Worm (Caenorhabditis elegans) whole organism, L3 larva: Measurements from ENCODE around the gene srg-32.

ENCODE experiments used
- R02D3.7 ChIP-seq: fragments of 150-350 bp; optimal IDR thresholded peaks from 2 replicates; lab custom pipeline; 2014; ENCODE audit warnings: missing biosample characterization, missing genetic modification characterization
- aly-2 ChIP-seq: fragments of 150-350 bp; optimal IDR thresholded peaks from 2 replicates; lab custom pipeline; 2014; ENCODE audit warnings: missing biosample characterization, missing genetic modification characterization
- ama-1 ChIP-seq: fragments of 150-350 bp; optimal IDR thresholded peaks from 2 replicates; lab custom pipeline; 2018
- ceh-28 ChIP-seq: fragments of 150-350 bp; optimal IDR thresholded peaks from 2 replicates; lab custom pipeline; 2014; ENCODE audit warnings: missing biosample characterization, missing genetic modification reagents, missing genetic modification characterization
- ceh-82 ChIP-seq: fragments of 150-350 bp; optimal IDR thresholded peaks from 2 replicates; lab custom pipeline; 2014; ENCODE audit warnings: missing biosample characterization, missing genetic modification characterization
- ceh-9 ChIP-seq: sonication (generic microtip); optimal IDR thresholded peaks from 2 replicates; lab custom pipeline; 2018; ENCODE audit warnings: missing biosample characterization, missing genetic modification characterization
- daf-12 ChIP-seq: fragments of 150-350 bp; optimal IDR thresholded peaks from 2 replicates; lab custom pipeline; 2014; ENCODE audit warnings: missing biosample characterization, missing genetic modification reagents, missing genetic modification characterization
- egl-27 ChIP-seq: sonication (generic microtip); optimal IDR thresholded peaks from 4 replicates; lab custom pipeline; 2017; ENCODE audit warnings: missing biosample characterization, missing genetic modification reagents, missing genetic modification characterization
- elt-1 ChIP-seq: fragments of 150-350 bp; optimal IDR thresholded peaks from 2 replicates; lab custom pipeline; 2014; ENCODE audit warnings: missing biosample characterization, missing genetic modification characterization
- elt-3 ChIP-seq, 3 experiments: fragments of 150-350 bp in 1 of 3; sonication (generic microtip) in 2 of 3; optimal IDR thresholded peaks; 2 replicates in 2 of 3; 4 replicates in 1 of 3; lab custom pipeline; 2014 to 2017; ENCODE audit warnings: missing biosample characterization in 3 of 3, missing genetic modification characterization in 3 of 3
- eor-1 ChIP-seq, 2 experiments: fragments of 150-350 bp; optimal IDR thresholded peaks; 2 replicates each; lab custom pipeline; 2014 to 2018; ENCODE audit warnings: missing biosample characterization in 2 of 2, missing genetic modification characterization in 2 of 2
- fkh-10 ChIP-seq: sonication (generic microtip); optimal IDR thresholded peaks from 2 replicates; lab custom pipeline; 2017; ENCODE audit warnings: missing biosample characterization, missing genetic modification reagents, missing genetic modification characterization
- fkh-2 ChIP-seq: fragments of 150-350 bp; optimal IDR thresholded peaks from 2 replicates; lab custom pipeline; 2014; ENCODE audit warnings: missing biosample characterization, missing genetic modification reagents, missing genetic modification characterization
- fos-1 ChIP-seq: fragments of 150-350 bp; optimal IDR thresholded peaks from 2 replicates; lab custom pipeline; 2014; ENCODE audit warnings: missing biosample characterization, missing genetic modification characterization
- hmg-11 ChIP-seq: sonication (generic microtip); optimal IDR thresholded peaks from 2 replicates; lab custom pipeline; 2016; ENCODE audit warnings: missing genetic modification characterization, missing compliant biosample characterization
- lin-39 ChIP-seq: fragments of 150-350 bp; optimal IDR thresholded peaks from 2 replicates; lab custom pipeline; 2018; ENCODE audit warnings: missing biosample characterization, missing genetic modification reagents, missing genetic modification characterization
- lsy-12 ChIP-seq: sonication (generic microtip); optimal IDR thresholded peaks from 2 replicates; lab custom pipeline; 2016; ENCODE audit warnings: mild to moderate bottlenecking, missing genetic modification characterization, missing compliant biosample characterization
- mdl-1 ChIP-seq: fragments of 150-350 bp; optimal IDR thresholded peaks from 2 replicates; lab custom pipeline; 2014; ENCODE audit warnings: missing biosample characterization, missing genetic modification characterization
- mml-1 ChIP-seq: fragments of 150-350 bp; sonication (generic microtip); optimal IDR thresholded peaks from 3 replicates; lab custom pipeline; 2014; ENCODE audit warnings: missing biosample characterization, missing genetic modification characterization
- nfya-1 ChIP-seq: sonication (generic microtip); optimal IDR thresholded peaks from 2 replicates; lab custom pipeline; 2017; ENCODE audit warnings: missing genetic modification characterization, mild to moderate bottlenecking, missing compliant biosample characterization, antibody characterized with exemption, moderate library complexity; ENCODE audit not compliant: insufficient read depth
- nhr-11 ChIP-seq: fragments of 150-350 bp; optimal IDR thresholded peaks from 2 replicates; lab custom pipeline; 2014; ENCODE audit warnings: missing biosample characterization, missing genetic modification characterization
- nhr-23 ChIP-seq: fragments of 150-350 bp; optimal IDR thresholded peaks from 2 replicates; lab custom pipeline; 2014; ENCODE audit warnings: missing biosample characterization, missing genetic modification reagents, missing genetic modification characterization
- nhr-28 ChIP-seq: fragments of 150-350 bp; optimal IDR thresholded peaks from 2 replicates; lab custom pipeline; 2014; ENCODE audit warnings: missing biosample characterization, missing genetic modification characterization
- nhr-43 ChIP-seq: sonication (generic microtip); optimal IDR thresholded peaks from 2 replicates; lab custom pipeline; 2016; ENCODE audit warnings: mild to moderate bottlenecking, missing genetic modification characterization, missing compliant biosample characterization; ENCODE audit not compliant: poor library complexity, severe bottlenecking
- nhr-67 ChIP-seq: fragments of 150-350 bp; optimal IDR thresholded peaks from 2 replicates; lab custom pipeline; 2014; ENCODE audit warnings: missing biosample characterization, missing genetic modification characterization
- nhr-76 ChIP-seq: fragments of 150-350 bp; sonication (generic microtip); optimal IDR thresholded peaks from 5 replicates; lab custom pipeline; 2014; ENCODE audit warnings: missing biosample characterization, missing genetic modification characterization
- nhr-77 ChIP-seq: fragments of 150-350 bp; optimal IDR thresholded peaks from 2 replicates; lab custom pipeline; 2014; ENCODE audit warnings: missing biosample characterization, missing genetic modification characterization
- pha-4 ChIP-seq: fragments of 150-350 bp; optimal IDR thresholded peaks from 2 replicates; lab custom pipeline; 2014; ENCODE audit warnings: missing biosample characterization, missing genetic modification reagents, missing genetic modification characterization
- pqm-1 ChIP-seq: fragments of 150-350 bp; optimal IDR thresholded peaks from 2 replicates; lab custom pipeline; 2017; ENCODE audit warnings: missing biosample characterization, missing genetic modification characterization, inconsistent platforms
- snpc-4 ChIP-seq: fragments of 150-350 bp; optimal IDR thresholded peaks from 2 replicates; lab custom pipeline; 2014; ENCODE audit warnings: missing biosample characterization, missing genetic modification characterization
- tbx-2 ChIP-seq: sonication (generic microtip); optimal IDR thresholded peaks from 2 replicates; lab custom pipeline; 2016; ENCODE audit warnings: mild to moderate bottlenecking, missing genetic modification characterization, missing compliant biosample characterization
- unc-39 ChIP-seq: sonication (generic microtip); optimal IDR thresholded peaks from 4 replicates; lab custom pipeline; 2017; ENCODE audit warnings: missing biosample characterization, missing genetic modification characterization
- unc-62 ChIP-seq: fragments of 150-350 bp; sonication (generic microtip); optimal IDR thresholded peaks from 4 replicates; lab custom pipeline; 2014; ENCODE audit warnings: missing biosample characterization, missing genetic modification reagents, missing genetic modification characterization
- zag-1 ChIP-seq: fragments of 150-350 bp; optimal IDR thresholded peaks from 2 replicates; lab custom pipeline; 2014; ENCODE audit warnings: missing biosample characterization, missing genetic modification characterization
- ztf-11 ChIP-seq: fragments of 150-350 bp; optimal IDR thresholded peaks from 2 replicates; lab custom pipeline; 2014; ENCODE audit warnings: missing biosample characterization, missing genetic modification characterization
- ztf-4 ChIP-seq: fragments of 150-350 bp; optimal IDR thresholded peaks from 2 replicates; lab custom pipeline; 2014; ENCODE audit warnings: missing biosample characterization, missing genetic modification characterization

srg-32 gene

DNA sequence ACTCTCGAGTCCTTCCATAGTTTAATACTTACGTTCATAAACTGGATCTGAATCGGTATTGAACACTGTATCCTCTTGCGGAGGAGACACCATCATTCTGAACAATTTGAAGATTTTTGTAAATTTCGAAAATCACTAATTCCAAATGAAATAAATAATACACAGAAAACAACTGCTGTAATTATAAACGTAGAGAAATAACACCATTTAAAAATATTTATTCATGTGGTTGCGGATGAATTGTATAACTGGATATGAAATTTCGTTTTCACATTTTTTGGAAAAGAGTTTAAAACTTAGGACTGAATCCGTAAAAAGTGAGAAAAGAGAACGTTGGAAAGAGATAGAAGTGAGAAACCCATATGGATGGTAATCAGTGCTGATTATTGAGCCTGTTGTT, 10.4 kb downstream of the srg-32 start, which contains the start of gene mics-1:
Gene mics-1, minus strand, starts transcription at position 101 of the 400 bp plus-strand sequence.
- TF ChIP-seq nhr-23 (tag; lab: Kevin White, UChicago) (no peak), nhr-67 (tag; lab: Kevin White, UChicago) (no peak), ztf-11 (tag; lab: Kevin White, UChicago) (no peak), ceh-82 (tag; lab: Kevin White, UChicago) (no peak), pha-4 (tag; lab: Kevin White, UChicago) (no peak)

DNA sequence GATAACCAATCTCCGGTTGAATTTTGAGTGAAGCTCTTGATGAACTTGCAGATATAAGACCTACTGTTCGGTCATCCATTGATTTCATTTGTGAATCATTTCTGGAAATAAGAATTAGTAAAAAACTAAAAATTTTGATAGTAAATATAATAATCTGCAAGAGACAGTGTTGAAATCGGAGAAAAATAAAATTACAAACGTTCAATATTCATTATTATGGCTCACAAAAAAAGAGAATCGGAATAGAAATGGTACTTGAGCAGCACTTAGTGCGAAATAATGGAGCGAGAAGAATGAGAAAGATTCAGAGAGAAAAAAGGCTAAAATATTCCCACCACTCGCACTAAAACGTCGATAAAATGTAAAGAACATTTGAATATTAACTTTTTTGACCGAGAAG, 12.3 kb downstream of the srg-32 start, which contains the start of gene vps-54:
Gene vps-54, minus strand, starts transcription at position 101 of the 400 bp plus-strand sequence.
- TF ChIP-seq elt-3 (tag; optimal IDR thresholded peaks at IDR 0.05; lab: Kevin White, UChicago): no peak
- TF ChIP-seq pqm-1 (tag; lab: Kevin White, UChicago): no peak
- TF ChIP-seq ceh-28 (tag; lab: Kevin White, UChicago): no peak
- no peak for TF ChIP-seq unc-62
- no peak for TF ChIP-seq zag-1
- TF ChIP-seq nhr-77 (tag; lab: Kevin White, UChicago): no peak
- no peak for TF ChIP-seq hmg-11 (tag; lab: Kevin White, UChicago)
- no peak for TF ChIP-seq fkh-2 (tag; lab: Kevin White, UChicago)
- no peak for TF ChIP-seq fkh-10 (GFP tag; lab: Kevin White, UChicago)
- no peak for TF ChIP-seq lsy-12 (tag; lab: Kevin White, UChicago)
- TF ChIP-seq mdl-1 (tag; lab: Kevin White, UChicago): no peak
- TF ChIP-seq nfya-1 (tag; lab: Kevin White, UChicago): no peak
- TF ChIP-seq unc-39: no peak
- TF ChIP-seq lin-39 (tag; lab: Kevin White, UChicago): no peak
- no peak for TF ChIP-seq snpc-4
- TF ChIP-seq nhr-76: no peak
- no peak for TF ChIP-seq elt-1 (tag; lab: Kevin White, UChicago)
- TF ChIP-seq nhr-23 (tag; lab: Kevin White, UChicago): no peak
- TF ChIP-seq mml-1 (tag; lab: Kevin White, UChicago): no peak
- TF ChIP-seq nhr-43 (tag; lab: Kevin White, UChicago): no peak

DNA sequence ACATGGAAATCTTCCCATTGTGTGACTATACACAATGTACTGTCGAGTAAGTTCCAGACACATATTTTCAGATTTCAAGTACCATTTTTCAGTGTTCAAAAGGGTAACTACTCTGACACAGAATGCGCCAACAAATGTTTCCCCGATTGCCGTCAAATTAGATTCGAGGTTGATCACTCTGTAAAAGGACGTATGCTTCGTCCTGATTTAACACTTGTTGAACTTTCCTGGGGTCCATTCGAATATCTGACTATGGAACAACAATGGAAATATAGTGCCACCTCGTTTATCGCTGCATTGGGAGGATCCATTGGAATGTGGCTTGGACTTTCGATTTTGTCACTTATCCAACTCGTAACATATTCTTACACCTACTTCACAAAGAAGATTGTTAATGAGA, 14.4 kb downstream of the srg-32 start:
- no peak for TF ChIP-seq ama-1

DNA sequence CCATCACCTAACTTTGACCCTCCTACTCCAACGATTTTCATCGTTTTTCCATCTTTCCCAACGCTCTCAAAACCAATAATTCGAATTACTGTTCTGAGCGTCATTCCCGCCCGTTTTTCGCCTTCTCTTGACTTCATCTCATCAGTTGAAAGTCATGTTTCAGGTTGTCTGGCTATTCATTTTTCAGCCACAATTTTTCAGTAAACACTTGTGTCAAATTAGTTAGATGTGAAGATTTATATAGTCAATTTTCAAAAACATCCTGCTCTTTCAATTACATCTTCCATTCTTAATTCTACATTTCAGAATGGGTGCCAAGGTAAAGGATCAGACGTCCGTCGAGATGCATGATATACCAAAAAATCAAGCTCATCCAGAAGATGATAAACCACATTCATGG, 16.0 kb downstream of the srg-32 start, which contains the start of gene del-6:
Gene del-6, plus strand, starts transcription at position 301 of the 400 bp plus-strand sequence.
- no peak for TF ChIP-seq daf-12
- TF ChIP-seq aly-2 (tag; lab: Kevin White, UChicago): no peak
- no peak for TF ChIP-seq nfya-1 (tag; lab: Kevin White, UChicago)
- TF ChIP-seq, all 47 proteins: peak for 0

DNA sequence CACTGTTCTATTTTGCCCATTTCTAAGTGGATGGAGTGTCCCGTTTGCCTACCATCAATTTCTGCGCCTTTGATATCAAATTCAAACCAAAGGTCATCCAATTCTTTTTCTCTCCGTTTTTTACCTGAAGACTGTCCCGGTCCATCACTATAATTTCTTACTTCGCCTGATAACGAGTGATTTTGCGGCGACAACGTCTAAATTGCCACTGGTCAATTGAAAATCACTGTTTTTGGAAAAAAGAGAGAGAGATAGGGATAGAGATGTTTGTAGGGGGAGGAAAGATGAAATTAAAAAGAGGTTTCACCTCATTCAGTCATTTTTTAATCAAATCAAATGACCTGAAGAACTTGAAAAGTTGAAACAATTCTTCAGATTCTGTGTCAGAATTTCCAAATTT, 17.1 kb downstream of the srg-32 start:
- TF ChIP-seq mdl-1 (tag; lab: Kevin White, UChicago) (no peak), elt-3 (tag; optimal IDR thresholded peaks at IDR 0.05; lab: Kevin White, UChicago) (peak in 1 of 3 experiments; percentile 1)

DNA sequence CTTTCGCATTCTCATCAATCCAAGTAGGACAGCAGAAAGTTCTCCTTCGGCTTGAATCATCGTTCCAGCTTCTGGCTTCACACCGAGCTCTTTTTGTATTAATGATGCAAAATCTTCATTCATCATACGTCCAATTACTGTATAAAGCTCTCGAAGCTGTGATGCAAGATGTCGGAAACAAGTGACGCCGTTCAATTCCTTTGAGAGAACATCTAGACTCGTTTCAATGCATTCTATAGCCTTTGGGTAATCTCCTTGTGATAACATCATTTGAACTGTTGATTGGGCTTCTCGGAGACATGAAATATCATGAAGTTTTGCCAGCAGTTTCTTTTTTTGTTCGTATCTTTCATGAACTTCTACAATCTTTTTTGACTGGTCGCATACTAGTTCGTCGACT, 20.1 kb downstream of the srg-32 start:
- TF ChIP-seq fos-1 (tag; lab: Kevin White, UChicago) (no peak), eor-1 (tag; optimal IDR thresholded peaks at IDR 0.05; lab: Kevin White, UChicago) (no peak), ceh-9 (tag; lab: Kevin White, UChicago) (no peak), lin-39 (tag; lab: Kevin White, UChicago) (no peak), R02D3.7 (tag; lab: Kevin White, UChicago) (no peak), ztf-11 (tag; lab: Kevin White, UChicago) (no peak), nhr-28 (tag; lab: Kevin White, UChicago) (no peak), tbx-2 (tag; lab: Kevin White, UChicago) (no peak), unc-62 (no peak), egl-27 (tag; lab: Kevin White, UChicago) (no peak), daf-12 (no peak), ceh-82 (tag; lab: Kevin White, UChicago) (no peak), mdl-1 (tag; lab: Kevin White, UChicago) (no peak), elt-3 (tag; optimal IDR thresholded peaks at IDR 0.05; lab: Kevin White, UChicago) (no peak), ztf-4 (tag; lab: Kevin White, UChicago) (no peak), nhr-76 (no peak), unc-39 (no peak), nhr-11 (tag; lab: Kevin White, UChicago) (no peak)
- TF ChIP-seq, all 47 proteins: peak for 0
